Worm (Caenorhabditis elegans) whole organism, L1 larva: ENCODE measurements around the gene tbx-37.

ENCODE experiments used
- C04F5.9 ChIP-seq: sonication (generic microtip); optimal IDR thresholded peaks from 2 replicates; lab custom pipeline; 2016; ENCODE audit warnings: missing genetic modification characterization, missing compliant biosample characterization
- aly-2 ChIP-seq: fragments of 150-350 bp; optimal IDR thresholded peaks from 2 replicates; lab custom pipeline; 2014; ENCODE audit warnings: missing biosample characterization, missing genetic modification characterization
- ama-1 ChIP-seq: fragments of 150-350 bp; optimal IDR thresholded peaks from 2 replicates; lab custom pipeline; 2014
- ceh-63 ChIP-seq: fragments of 200-800 bp; sonication (Bioruptor generic); optimal IDR thresholded peaks from 2 replicates; lab custom pipeline; 2018; ENCODE audit warnings: mild to moderate bottlenecking, missing genetic modification characterization, missing compliant biosample characterization
- ceh-8 ChIP-seq: fragments of 200-800 bp; sonication (Bioruptor generic); optimal IDR thresholded peaks from 2 replicates; lab custom pipeline; 2018; ENCODE audit warnings: mild to moderate bottlenecking, missing genetic modification characterization, moderate library complexity, missing compliant biosample characterization
- ces-1 ChIP-seq: fragments of 150-350 bp; optimal IDR thresholded peaks from 2 replicates; lab custom pipeline; 2014; ENCODE audit warnings: missing biosample characterization, missing genetic modification reagents, missing genetic modification characterization
- dsc-1 ChIP-seq: sonication (generic microtip); optimal IDR thresholded peaks from 2 replicates; lab custom pipeline; 2016; ENCODE audit warnings: mild to moderate bottlenecking, missing genetic modification characterization, missing compliant biosample characterization
- efl-3 ChIP-seq: fragments of 200-800 bp; sonication (Bioruptor generic); optimal IDR thresholded peaks from 2 replicates; lab custom pipeline; 2018; ENCODE audit warnings: mild to moderate bottlenecking, missing genetic modification characterization, missing compliant biosample characterization
- egl-13 ChIP-seq: sonication (generic microtip); optimal IDR thresholded peaks from 2 replicates; lab custom pipeline; 2016; ENCODE audit warnings: missing genotype, missing genetic modification reagents, missing genetic modification characterization, missing compliant biosample characterization
- egl-27 ChIP-seq, 2 experiments: fragments of 150-350 bp in 1 of 2; sonication (generic microtip); optimal IDR thresholded peaks; 3 replicates each; lab custom pipeline; 2017 to 2018; ENCODE audit warnings: missing biosample characterization in 2 of 2, missing genetic modification characterization in 2 of 2, missing genetic modification reagents in 2 of 2
- elt-2 ChIP-seq: sonication (generic microtip); optimal IDR thresholded peaks from 2 replicates; lab custom pipeline; 2016; ENCODE audit warnings: missing genetic modification characterization, mild to moderate bottlenecking, inconsistent platforms, missing compliant biosample characterization, missing genetic modification reagents
- fkh-4 ChIP-seq: sonication (generic microtip); optimal IDR thresholded peaks from 2 replicates; lab custom pipeline; 2016; ENCODE audit warnings: missing compliant biosample characterization, missing genetic modification characterization, borderline replicate concordance
- grh-1 ChIP-seq: fragments of 200-800 bp; sonication (Bioruptor generic); IDR thresholded peaks from 2 replicates; pipeline ENCODE4 v1.3.6; 2022; ENCODE audit warnings: missing genetic modification reagents, missing genetic modification characterization, missing compliant biosample characterization
- hlh-17 ChIP-seq: fragments of 200-800 bp; sonication (Bioruptor generic); optimal IDR thresholded peaks from 2 replicates; lab custom pipeline; 2018; ENCODE audit warnings: missing genetic modification characterization, mild to moderate bottlenecking, missing compliant biosample characterization, moderate library complexity, borderline replicate concordance
- hpl-2 ChIP-seq: fragments of 150-350 bp; optimal IDR thresholded peaks from 2 replicates; lab custom pipeline; 2014; ENCODE audit warnings: missing biosample characterization, missing genetic modification reagents, missing genetic modification characterization
- irx-1 ChIP-seq: sonication (generic microtip); optimal IDR thresholded peaks from 2 replicates; lab custom pipeline; 2016; ENCODE audit warnings: missing genetic modification characterization, missing compliant biosample characterization
- lin-35 ChIP-seq, 2 experiments: fragments of 150-350 bp; optimal IDR thresholded peaks; 2 replicates each; lab custom pipeline; 2014; ENCODE audit warnings: missing biosample characterization in 2 of 2, missing genetic modification characterization in 2 of 2, missing genetic modification reagents in 2 of 2
- lir-3 ChIP-seq: sonication (generic microtip); optimal IDR thresholded peaks from 2 replicates; lab custom pipeline; 2016; ENCODE audit warnings: mild to moderate bottlenecking, missing genetic modification characterization, moderate library complexity, missing compliant biosample characterization; ENCODE audit not compliant: poor library complexity
- lsy-2 ChIP-seq, 2 experiments: fragments of 150-350 bp; optimal IDR thresholded peaks; 2 replicates each; lab custom pipeline; 2014; ENCODE audit warnings: missing biosample characterization in 2 of 2, missing genetic modification characterization in 2 of 2
- mdl-1 ChIP-seq, 2 experiments: fragments of 150-350 bp; optimal IDR thresholded peaks; 2 replicates each; lab custom pipeline; 2014 to 2017; ENCODE audit warnings: missing biosample characterization in 2 of 2, missing genetic modification characterization in 2 of 2, inconsistent platforms in 1 of 2
- mep-1 ChIP-seq: fragments of 150-350 bp; optimal IDR thresholded peaks from 2 replicates; lab custom pipeline; 2014; ENCODE audit warnings: missing biosample characterization, missing genetic modification characterization
- nhr-11 ChIP-seq: fragments of 150-350 bp; optimal IDR thresholded peaks from 2 replicates; lab custom pipeline; 2014; ENCODE audit warnings: missing biosample characterization, missing genetic modification characterization
- nhr-12 ChIP-seq: sonication (generic microtip); optimal IDR thresholded peaks from 2 replicates; lab custom pipeline; 2017; ENCODE audit warnings: missing biosample characterization, missing genetic modification characterization
- nhr-71 ChIP-seq: sonication (generic microtip); optimal IDR thresholded peaks from 2 replicates; lab custom pipeline; 2016; ENCODE audit warnings: mild to moderate bottlenecking, missing genetic modification characterization, moderate library complexity, missing compliant biosample characterization
- nhr-76 ChIP-seq: sonication (generic microtip); optimal IDR thresholded peaks from 2 replicates; lab custom pipeline; 2017; ENCODE audit warnings: missing biosample characterization, missing genetic modification characterization
- nhr-84 ChIP-seq: sonication (generic microtip); optimal IDR thresholded peaks from 2 replicates; lab custom pipeline; 2017; ENCODE audit warnings: missing biosample characterization, missing genetic modification characterization
- nhr-85 ChIP-seq: sonication (generic microtip); peaks from one replicate; lab custom pipeline; 2016; ENCODE audit warnings: missing genetic modification characterization, inconsistent platforms, missing compliant biosample characterization
- pqm-1 ChIP-seq: sonication (generic microtip); optimal IDR thresholded peaks from 3 replicates; lab custom pipeline; 2017; ENCODE audit warnings: missing biosample characterization, missing genetic modification characterization
- rnt-1 ChIP-seq: sonication (generic microtip); optimal IDR thresholded peaks from 2 replicates; lab custom pipeline; 2016; ENCODE audit warnings: mild to moderate bottlenecking, missing genetic modification characterization, moderate library complexity, missing compliant biosample characterization
- skn-1 ChIP-seq: fragments of 150-350 bp; optimal IDR thresholded peaks from 2 replicates; lab custom pipeline; 2014; ENCODE audit warnings: missing biosample characterization, missing genetic modification characterization
- sox-4 ChIP-seq: sonication (generic microtip); optimal IDR thresholded peaks from 2 replicates; lab custom pipeline; 2016; ENCODE audit warnings: missing genetic modification characterization, missing compliant biosample characterization
- swsn-7 ChIP-seq: sonication (generic microtip); optimal IDR thresholded peaks from 2 replicates; lab custom pipeline; 2016; ENCODE audit warnings: missing genetic modification characterization, missing compliant biosample characterization
- tbx-2 ChIP-seq: sonication (generic microtip); optimal IDR thresholded peaks from 2 replicates; lab custom pipeline; 2016; ENCODE audit warnings: missing genetic modification characterization, missing compliant biosample characterization
- unc-30 ChIP-seq: sonication (generic microtip); optimal IDR thresholded peaks from 2 replicates; lab custom pipeline; 2017; ENCODE audit warnings: missing biosample characterization, missing genetic modification characterization
- unc-62 ChIP-seq: fragments of 150-350 bp; optimal IDR thresholded peaks from 2 replicates; lab custom pipeline; 2014; ENCODE audit warnings: missing biosample characterization, missing genetic modification reagents, missing genetic modification characterization
- unc-86 ChIP-seq: sonication (generic microtip); optimal IDR thresholded peaks from 2 replicates; lab custom pipeline; 2016; ENCODE audit warnings: missing genetic modification characterization, missing compliant biosample characterization
- zag-1 ChIP-seq: fragments of 150-350 bp; optimal IDR thresholded peaks from 2 replicates; lab custom pipeline; 2014; ENCODE audit warnings: missing biosample characterization, missing genetic modification characterization
- zip-4 ChIP-seq: fragments of 200-800 bp; sonication (Bioruptor generic); optimal IDR thresholded peaks from 2 replicates; lab custom pipeline; 2018; ENCODE audit warnings: mild to moderate bottlenecking, missing genetic modification characterization, moderate library complexity, missing compliant biosample characterization

tbx-37 gene

DNA sequence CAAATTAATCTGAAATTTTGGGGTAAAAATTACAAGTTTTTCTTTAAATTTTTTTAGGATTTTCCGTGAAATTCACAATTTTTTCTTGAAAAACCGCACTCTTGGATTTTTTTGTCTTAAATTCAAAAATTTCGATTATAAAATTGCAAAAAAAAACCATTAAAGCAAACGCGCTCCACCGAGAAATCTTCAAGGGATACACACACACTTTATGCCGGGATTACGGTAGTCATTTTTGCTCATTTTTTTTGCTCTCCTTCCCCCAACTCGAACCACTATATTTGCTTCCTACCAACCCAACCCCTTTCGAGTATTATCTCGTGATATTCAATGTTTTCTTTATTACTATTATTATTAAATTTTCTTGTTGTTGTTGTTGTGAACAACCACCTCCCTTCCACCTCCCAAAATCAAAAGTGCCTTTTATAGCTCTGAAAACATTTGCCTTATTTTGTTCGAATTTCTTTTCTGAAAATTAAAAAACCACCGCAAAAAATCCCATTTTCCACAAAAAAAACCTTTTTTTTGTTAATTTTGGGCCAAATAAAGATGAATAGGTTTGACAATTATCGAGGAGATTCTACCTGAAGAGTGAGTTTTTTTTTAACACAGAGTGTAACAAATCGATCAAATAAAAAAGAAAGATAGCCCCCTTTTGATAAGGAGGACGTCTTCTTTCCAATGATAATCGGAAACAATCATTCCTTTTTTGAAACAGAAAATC, 25.0 kb upstream of the tbx-37 start, which contains the start of gene Y47D3A.32:
Y47D3A.32 (plus strand) TSS at position 674 of the 724 bp plus-strand sequence.
- no peak for TF ChIP-seq rnt-1 (tag; lab: Kevin White, UChicago)
- TF ChIP-seq aly-2 (tag; lab: Kevin White, UChicago) = peak; percentile 20
- TF ChIP-seq lsy-2 (tag; optimal IDR thresholded peaks at IDR 0.05; lab: Kevin White, UChicago) = peak in 1 of 2 experiments; percentile 14
- TF ChIP-seq nhr-71 (tag; lab: Kevin White, UChicago) = peak; percentile 6
- no peak for TF ChIP-seq efl-3 (GFP tag; lab: Kevin White, UChicago)
- no peak for TF ChIP-seq egl-27 (tag; optimal IDR thresholded peaks at IDR 0.05; lab: Kevin White, UChicago)
- TF ChIP-seq nhr-12 (tag; lab: Kevin White, UChicago) = no peak
- no peak for TF ChIP-seq nhr-84 (tag; lab: Kevin White, UChicago)
- TF ChIP-seq skn-1 (tag; lab: Kevin White, UChicago) = no peak
- TF ChIP-seq, all 84 proteins: peak for 3

ce11 chrIII:11248897-11249296, 22.0 kb upstream of the tbx-37 start:
- TF ChIP-seq ceh-8 = no peak
- TF ChIP-seq rnt-1 (tag; lab: Kevin White, UChicago) = no peak
- TF ChIP-seq egl-13 (tag; lab: Kevin White, UChicago) = no peak
- TF ChIP-seq unc-30 (tag; lab: Kevin White, UChicago) = no peak
- no peak for TF ChIP-seq ama-1 (lab: Kevin White, UChicago)
- no peak for TF ChIP-seq ceh-63 (GFP tag; lab: Kevin White, UChicago)
- TF ChIP-seq hlh-17 (GFP tag; lab: Kevin White, UChicago) = no peak
- no peak for TF ChIP-seq ces-1 (GFP tag; lab: Kevin White, UChicago)
- TF ChIP-seq hpl-2 (GFP tag; lab: Kevin White, UChicago) = no peak
- TF ChIP-seq unc-86 (tag; lab: Kevin White, UChicago) = no peak
- no peak for TF ChIP-seq nhr-85 (tag; lab: Kevin White, UChicago)

- no peak for TF ChIP-seq C04F5.9 (tag; lab: Kevin White, UChicago)
- TF ChIP-seq elt-2 (tag; lab: Kevin White, UChicago) = no peak
- no peak for TF ChIP-seq nhr-76 (tag; lab: Kevin White, UChicago)
- no peak for TF ChIP-seq irx-1 (tag; lab: Kevin White, UChicago)
- no peak for TF ChIP-seq fkh-4
- TF ChIP-seq dsc-1 = no peak
- TF ChIP-seq efl-3 (GFP tag; lab: Kevin White, UChicago) = no peak
- TF ChIP-seq grh-1 (GFP tag; lab: Robert Waterston, UW) = no peak
- TF ChIP-seq lin-35 (GFP tag; optimal IDR thresholded peaks at IDR 0.05; lab: Kevin White, UChicago) = no peak
- TF ChIP-seq tbx-2 = no peak
- no peak for TF ChIP-seq skn-1 (tag; lab: Kevin White, UChicago)
- no peak for TF ChIP-seq lir-3
- TF ChIP-seq, all 84 proteins: peak for 0
Observed at ce11 chrIII:11246588-11246987, 19.7 kb upstream of the tbx-37 start.

DNA sequence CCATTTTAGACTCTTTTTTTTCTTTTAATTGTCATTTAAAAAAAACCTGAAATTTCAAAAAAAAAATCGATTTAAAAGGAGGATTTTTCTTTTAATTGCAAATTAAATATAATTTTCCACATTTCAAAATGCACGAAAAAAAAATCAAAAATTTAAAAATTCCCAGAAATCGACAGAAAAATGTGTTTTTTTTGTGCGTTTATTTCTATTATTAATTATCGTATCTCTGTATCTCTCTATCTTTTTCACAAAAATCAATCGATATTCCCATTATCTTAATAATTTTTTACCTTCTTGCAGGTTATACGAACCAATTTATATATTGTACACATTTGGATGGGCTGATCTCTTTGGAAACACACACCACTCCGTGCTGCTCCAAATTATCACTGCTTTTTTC, 17.9 kb upstream of the tbx-37 start, which contains the start of gene rsks-1:
rsks-1 (plus strand) TSS at position 301 of the 400 bp plus-strand sequence.
- TF ChIP-seq mdl-1 (tag; optimal IDR thresholded peaks at IDR 0.05; lab: Kevin White, UChicago) (no peak), sox-4 (no peak), nhr-12 (tag; lab: Kevin White, UChicago) (no peak), mep-1 (no peak), pqm-1 (no peak), nhr-11 (tag; lab: Kevin White, UChicago) (no peak), unc-62 (GFP tag; lab: Kevin White, UChicago) (no peak), tbx-2 (no peak), zip-4 (GFP tag; lab: Kevin White, UChicago) (no peak), swsn-7 (tag; lab: Kevin White, UChicago) (no peak), C04F5.9 (tag; lab: Kevin White, UChicago) (no peak), zag-1 (tag; lab: Kevin White, UChicago) (no peak), elt-2 (tag; lab: Kevin White, UChicago) (no peak)
